Fruit fly (Drosophila melanogaster) whole organism, embryonic: ENCODE results near the gene CG18213.

ENCODE experiments used
- Abd-B ChIP-seq: fragments of 200-800 bp; sonication (Bioruptor generic); optimal IDR thresholded peaks from 2 replicates; lab custom pipeline; 2018; ENCODE audit warnings: missing biosample characterization, mild to moderate bottlenecking, missing genetic modification characterization, moderate library complexity
- Atf6 ChIP-seq: fragments of 200-800 bp; sonication (Bioruptor generic); IDR thresholded peaks from 2 replicates; pipeline ENCODE4 v1.3.6; 2022; ENCODE audit warnings: missing biosample characterization, missing genetic modification characterization
- C15 ChIP-seq: fragments of 200-800 bp; sonication (Bioruptor generic); IDR thresholded peaks from 3 replicates; pipeline ENCODE4 v1.3.6; 2022; ENCODE audit warnings: missing biosample characterization, missing genetic modification characterization
- CG10267 ChIP-seq: fragments of 200-800 bp; sonication (Bioruptor generic); optimal IDR thresholded peaks from 2 replicates; lab custom pipeline; 2018; ENCODE audit warnings: missing biosample characterization, mild to moderate bottlenecking, missing genetic modification characterization, moderate library complexity
- CG10321 ChIP-seq: fragments of 200-800 bp; sonication (Bioruptor generic); IDR thresholded peaks from 2 replicates; pipeline ENCODE4 v1.3.6; 2022; ENCODE audit warnings: missing biosample characterization, missing genetic modification characterization
- CG10366 ChIP-seq: fragments of 200-800 bp; sonication (Bioruptor generic); IDR thresholded peaks from 2 replicates; pipeline ENCODE4 v1.3.6; 2022; ENCODE audit warnings: missing biosample characterization, missing genetic modification characterization
- CG10462 ChIP-seq: fragments of 200-800 bp; sonication (Bioruptor generic); optimal IDR thresholded peaks from 2 replicates; lab custom pipeline; 2016; ENCODE audit warnings: missing biosample characterization, missing genetic modification characterization
- CG12659 ChIP-seq: fragments of 200-800 bp; sonication (Bioruptor generic); optimal IDR thresholded peaks from 3 replicates; lab custom pipeline; 2017; ENCODE audit warnings: mild to moderate bottlenecking, missing biosample characterization, missing genetic modification reagents, missing genetic modification characterization
- CG14014 ChIP-seq: fragments of 200-800 bp; sonication (Bioruptor generic); IDR thresholded peaks from 2 replicates; pipeline ENCODE4 v1.3.6; 2022; ENCODE audit warnings: missing biosample characterization, missing genetic modification characterization
- CG15696 ChIP-seq: fragments of 200-800 bp; sonication (Bioruptor generic); optimal IDR thresholded peaks from 2 replicates; lab custom pipeline; 2019; ENCODE audit warnings: missing biosample characterization, mild to moderate bottlenecking, missing genetic modification characterization, moderate library complexity
- CG16779 ChIP-seq: fragments of 200-800 bp; sonication (Bioruptor generic); IDR thresholded peaks from 2 replicates; pipeline ENCODE4 v1.3.6; 2022; ENCODE audit warnings: missing biosample characterization, missing genetic modification characterization
- CG18262 ChIP-seq: fragments of 200-800 bp; optimal IDR thresholded peaks from 3 replicates; lab custom pipeline; 2019; ENCODE audit warnings: missing biosample characterization, mild to moderate bottlenecking, missing genetic modification characterization, moderate library complexity
- CG18599 ChIP-seq: fragments of 200-800 bp; sonication (Bioruptor generic); optimal IDR thresholded peaks from 3 replicates; lab custom pipeline; 2017; ENCODE audit warnings: missing biosample characterization, missing genetic modification characterization, mild to moderate bottlenecking, moderate library complexity, missing genetic modification reagents
- CG30403 ChIP-seq: fragments of 200-800 bp; sonication (Bioruptor generic); optimal IDR thresholded peaks from 3 replicates; lab custom pipeline; 2016; ENCODE audit warnings: missing biosample characterization, missing genetic modification characterization
- CG32532 ChIP-seq: fragments of 200-800 bp; sonication (Bioruptor generic); IDR thresholded peaks from 2 replicates; pipeline ENCODE4 v1.3.6; 2022; ENCODE audit warnings: missing biosample characterization, missing genetic modification characterization
- CG3407 ChIP-seq: fragments of 200-800 bp; sonication (Bioruptor generic); optimal IDR thresholded peaks from 2 replicates; lab custom pipeline; 2018; ENCODE audit warnings: missing biosample characterization, mild to moderate bottlenecking, missing genetic modification characterization
- CG34376 ChIP-seq: fragments of 200-800 bp; sonication (Bioruptor generic); optimal IDR thresholded peaks from 2 replicates; lab custom pipeline; 2018; ENCODE audit warnings: missing biosample characterization, mild to moderate bottlenecking, missing genetic modification characterization
- CG3726 ChIP-seq: fragments of 200-800 bp; sonication (Bioruptor generic); IDR thresholded peaks from 3 replicates; pipeline ENCODE4, ENCODE4 v1.3.6; 2022; ENCODE audit warnings: missing biosample characterization, missing genetic modification characterization
- CG4820 ChIP-seq: fragments of 200-800 bp; sonication (Bioruptor generic); optimal IDR thresholded peaks from 3 replicates; lab custom pipeline; 2016; ENCODE audit warnings: missing biosample characterization, missing genetic modification characterization
- CG6272 ChIP-seq: fragments of 200-800 bp; sonication (Bioruptor generic); IDR thresholded peaks from 2 replicates; pipeline ENCODE4 v1.3.6; 2022; ENCODE audit warnings: missing biosample characterization, missing genetic modification characterization
- CG6654 ChIP-seq: fragments of 200-800 bp; sonication (Bioruptor generic); optimal IDR thresholded peaks from 2 replicates; lab custom pipeline; 2017; ENCODE audit warnings: missing biosample characterization, mild to moderate bottlenecking, missing genetic modification characterization
- CG7372 ChIP-seq: fragments of 200-800 bp; sonication (Bioruptor generic); IDR thresholded peaks from 2 replicates; pipeline ENCODE4 v1.3.6; 2022; ENCODE audit warnings: missing biosample characterization, missing genetic modification characterization
- CG7556 ChIP-seq: fragments of 200-800 bp; sonication (Bioruptor generic); optimal IDR thresholded peaks from 2 replicates; lab custom pipeline; 2017; ENCODE audit warnings: missing biosample characterization, mild to moderate bottlenecking, missing genetic modification characterization
- CG7839 ChIP-seq: fragments of 200-800 bp; sonication (Bioruptor generic); optimal IDR thresholded peaks from 3 replicates; lab custom pipeline; 2018; ENCODE audit warnings: missing biosample characterization, mild to moderate bottlenecking, missing genetic modification characterization, moderate library complexity
- Dll ChIP-seq: fragments of 200-800 bp; sonication (Bioruptor generic); IDR thresholded peaks from 4 replicates; pipeline ENCODE4 v1.3.6; 2022; ENCODE audit warnings: missing biosample characterization, missing genetic modification characterization; ENCODE audit not compliant: partially characterized antibody
- Drgx ChIP-seq: fragments of 200-800 bp; sonication (Bioruptor generic); IDR thresholded peaks from 2 replicates; pipeline ENCODE4 v1.3.6; 2022; ENCODE audit warnings: missing biosample characterization, missing genetic modification characterization
- Hmx ChIP-seq: fragments of 200-800 bp; sonication (Bioruptor generic); optimal IDR thresholded peaks from 2 replicates; lab custom pipeline; 2016; ENCODE audit warnings: missing biosample characterization, missing genetic modification characterization
- Hr78 ChIP-seq, 2 experiments: fragments of 200-800 bp in 1 of 2; fragments of >200 bp in 1 of 2; sonication (Bioruptor generic) in 1 of 2; optimal IDR thresholded peaks; 2 replicates each; lab custom pipeline; 2017 to 2019; ENCODE audit warnings: missing biosample characterization in 2 of 2, missing genetic modification characterization in 2 of 2, mild to moderate bottlenecking in 1 of 2, moderate library complexity in 1 of 2
- MESR4 ChIP-seq: fragments of 200-800 bp; sonication (Bioruptor generic); optimal IDR thresholded peaks from 2 replicates; lab custom pipeline; 2018; ENCODE audit warnings: missing biosample characterization, mild to moderate bottlenecking, missing genetic modification characterization, moderate library complexity
- Myb ChIP-seq: fragments of 200-800 bp; sonication (Bioruptor generic); optimal IDR thresholded peaks from 2 replicates; lab custom pipeline; 2016; ENCODE audit warnings: missing biosample characterization, missing genetic modification characterization
- Sry-β ChIP-seq: fragments of 200-800 bp; sonication (Bioruptor generic); optimal IDR thresholded peaks from 2 replicates; lab custom pipeline; 2018; ENCODE audit warnings: missing biosample characterization, mild to moderate bottlenecking, missing genetic modification characterization, moderate library complexity
- amos ChIP-seq: fragments of 200-800 bp; sonication (Bioruptor generic); IDR thresholded peaks from 2 replicates; pipeline ENCODE4 v1.3.6; 2022; ENCODE audit warnings: missing biosample characterization, missing genetic modification characterization; ENCODE audit not compliant: partially characterized antibody
- aop ChIP-seq: fragments of 200-800 bp; sonication (Bioruptor generic); IDR thresholded peaks from 2 replicates; pipeline ENCODE4 v1.3.6; 2022; ENCODE audit warnings: missing biosample characterization, missing genetic modification characterization
- caup ChIP-seq: fragments of 200-800 bp; sonication (Bioruptor generic); optimal IDR thresholded peaks from 3 replicates; lab custom pipeline; 2017; ENCODE audit warnings: missing biosample characterization, mild to moderate bottlenecking, missing genetic modification characterization, moderate library complexity; ENCODE audit not compliant: severe bottlenecking
- hkb ChIP-seq, 2 experiments: fragments of 200-800 bp in 1 of 2; fragments of >200 bp in 1 of 2; sonication (Bioruptor generic) in 1 of 2; IDR thresholded peaks in 1 of 2; optimal IDR thresholded peaks in 1 of 2; 2 replicates each; pipeline versions ENCODE4 v1.3.6 to Lab custom; 2017 to 2022; ENCODE audit warnings: missing biosample characterization in 1 of 2, missing genetic modification characterization in 1 of 2
- lmd ChIP-seq: fragments of 200-800 bp; sonication (Bioruptor generic); IDR thresholded peaks from 2 replicates; pipeline ENCODE4 v1.3.6; 2022; ENCODE audit warnings: missing biosample characterization, missing genetic modification characterization
- maf-S ChIP-seq: fragments of 200-800 bp; sonication (Bioruptor generic); optimal IDR thresholded peaks from 2 replicates; lab custom pipeline; 2016; ENCODE audit warnings: missing biosample characterization, missing genetic modification characterization
- nau ChIP-seq: fragments of 200-800 bp; sonication (Bioruptor generic); optimal IDR thresholded peaks from 3 replicates; lab custom pipeline; 2017; ENCODE audit warnings: missing biosample characterization, mild to moderate bottlenecking, missing genetic modification characterization, missing genetic modification reagents
- pum ChIP-seq: fragments of 200-800 bp; sonication (Bioruptor generic); optimal IDR thresholded peaks from 2 replicates; lab custom pipeline; 2016; ENCODE audit warnings: missing biosample characterization, missing genetic modification characterization
- pzg ChIP-seq: fragments of 200-800 bp; sonication (Bioruptor generic); optimal IDR thresholded peaks from 3 replicates; lab custom pipeline; 2018; ENCODE audit warnings: missing biosample characterization, mild to moderate bottlenecking, missing genetic modification characterization, moderate library complexity
- repo ChIP-seq: fragments of 200-800 bp; sonication (Bioruptor generic); optimal IDR thresholded peaks from 2 replicates; lab custom pipeline; 2016; ENCODE audit warnings: missing biosample characterization, missing genetic modification characterization
- tll ChIP-seq, 2 experiments: fragments of 200-800 bp in 1 of 2; fragments of >200 bp in 1 of 2; sonication (Bioruptor generic) in 1 of 2; optimal IDR thresholded peaks; 2 replicates each; lab custom pipeline; 2017 to 2019; ENCODE audit warnings: missing biosample characterization in 2 of 2, missing genetic modification characterization in 2 of 2, mild to moderate bottlenecking in 1 of 2, moderate library complexity in 1 of 2
- tna ChIP-seq: fragments of 200-800 bp; sonication (Bioruptor generic); IDR thresholded peaks from 2 replicates; pipeline ENCODE4 v1.3.6; 2022; ENCODE audit warnings: missing biosample characterization, missing genetic modification characterization; ENCODE audit not compliant: partially characterized antibody
- toy ChIP-seq: fragments of 200-800 bp; sonication (Bioruptor generic); IDR thresholded peaks from 2 replicates; pipeline ENCODE4 v1.3.6; 2022; ENCODE audit warnings: missing biosample characterization, missing genetic modification characterization
- unpg ChIP-seq: fragments of 200-800 bp; sonication (Bioruptor generic); optimal IDR thresholded peaks from 3 replicates; lab custom pipeline; 2018; ENCODE audit warnings: missing biosample characterization, mild to moderate bottlenecking, missing genetic modification characterization, moderate library complexity
- vfl ChIP-seq: fragments of 200-800 bp; sonication (Bioruptor generic); optimal IDR thresholded peaks from 2 replicates; lab custom pipeline; 2016; ENCODE audit warnings: missing biosample characterization, missing genetic modification characterization
- zf30C ChIP-seq: fragments of 200-800 bp; sonication (Bioruptor generic); optimal IDR thresholded peaks from 3 replicates; lab custom pipeline; 2018; ENCODE audit warnings: missing biosample characterization, mild to moderate bottlenecking, missing genetic modification characterization

The CG18213 gene

DNA sequence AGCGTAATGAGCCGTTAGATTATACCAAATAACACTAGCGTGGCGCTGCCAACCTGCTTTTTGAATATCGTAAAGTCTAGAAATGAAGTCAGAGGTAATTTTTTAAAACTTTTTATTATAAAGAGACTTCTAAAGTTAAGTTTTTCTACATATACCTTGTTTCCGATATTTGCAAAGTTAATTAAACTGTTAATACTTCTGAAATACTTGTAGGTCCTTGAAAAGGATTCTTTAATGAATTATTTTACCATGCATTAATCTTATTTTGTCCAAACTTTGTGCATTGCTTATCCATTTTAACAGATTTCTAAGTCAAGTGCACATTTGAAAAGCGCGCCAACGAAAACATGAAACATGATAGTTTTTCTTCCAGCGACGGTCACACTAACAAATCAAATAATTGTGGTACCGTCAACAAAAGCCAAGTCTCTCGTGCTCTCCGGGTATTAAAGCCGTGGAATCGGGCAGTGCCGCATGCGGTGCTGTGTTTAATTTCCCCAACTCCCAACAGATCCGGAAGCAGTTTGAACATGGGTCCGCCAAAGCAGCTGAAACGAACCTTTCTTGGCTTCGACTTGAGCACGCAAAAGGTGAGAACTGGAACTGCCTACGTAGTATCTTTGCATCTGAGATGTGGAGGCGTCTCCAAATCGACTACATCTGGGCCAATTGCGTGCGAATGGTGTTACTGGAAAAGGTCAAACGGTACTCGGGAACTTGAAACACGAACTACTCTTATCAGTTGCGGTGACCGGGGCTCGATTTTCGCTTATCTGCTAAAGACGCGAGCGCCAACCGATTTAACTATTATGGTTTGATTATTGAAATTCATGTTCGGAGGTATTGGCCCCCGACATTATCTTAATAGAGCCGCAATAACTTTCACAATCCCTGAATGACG is 43.7 kb downstream of the CG18213 start, which contains the start of the genes EMC2A and CG3534 (continued):
- TF ChIP-seq CG14014, result 0 out of 2 replicates have a peak, but pooled peaks have one; percentile 4
- no peak for TF ChIP-seq CG4820 (GFP tag; lab: Kevin White, UChicago)
- peak in 1 of 2 experiments; percentile 34 for TF ChIP-seq tll (GFP tag; optimal IDR thresholded peaks at IDR 0.05; lab: Kevin White, UChicago)
- no peak for TF ChIP-seq vfl (GFP tag; lab: Kevin White, UChicago)
- peak; percentile 42 for TF ChIP-seq Hmx (GFP tag; lab: Kevin White, UChicago)
- TF ChIP-seq CG3726, result no peak
- no peak for TF ChIP-seq CG16779 (GFP tag; lab: Robert Waterston, UW)
- peak; percentile 17 for TF ChIP-seq maf-S
- no peak for TF ChIP-seq CG6654
- TF ChIP-seq Myb (GFP tag; lab: Kevin White, UChicago), result peak; percentile 37
- TF ChIP-seq nau (GFP tag; lab: Kevin White, UChicago), result no peak
- peak; percentile 49 for TF ChIP-seq CG18262 (tag; lab: Kevin White, UChicago)
- no peak for TF ChIP-seq CG10321
- TF ChIP-seq repo (GFP tag; lab: Kevin White, UChicago), result no peak
- peak; percentile 11 for TF ChIP-seq CG7556 (GFP tag; lab: Kevin White, UChicago)
- no peak for TF ChIP-seq amos (GFP tag; lab: Robert Waterston, UW)
- TF ChIP-seq CG12659 (GFP tag; lab: Kevin White, UChicago), result peak; percentile 2
- peak; percentile 4 for TF ChIP-seq pum (GFP tag; lab: Kevin White, UChicago)
- TF ChIP-seq CG18599 (GFP tag; lab: Kevin White, UChicago), result no peak
- peak; percentile 25 for TF ChIP-seq CG30403 (GFP tag; lab: Kevin White, UChicago)
- TF ChIP-seq C15, result no peak
- TF ChIP-seq Sry-β (GFP tag; lab: Kevin White, UChicago), result no peak
- no peak for TF ChIP-seq caup (GFP tag; lab: Kevin White, UChicago)
- TF ChIP-seq CG3407, result no peak
- no peak for TF ChIP-seq Atf6 (GFP tag; lab: Robert Waterston, UW)
- TF ChIP-seq aop (GFP tag; lab: Robert Waterston, UW), result no peak
- no peak for TF ChIP-seq CG10366 (GFP tag; lab: Robert Waterston, UW)
- TF ChIP-seq CG6272 (GFP tag; lab: Robert Waterston, UW), result no peak
- TF ChIP-seq Drgx, result 0 out of 2 replicates have a peak, but pooled peaks have one; percentile 31
- no peak for TF ChIP-seq zf30C (GFP tag; lab: Kevin White, UChicago)
- TF ChIP-seq hkb (optimal IDR thresholded peaks at IDR 0.05; lab: Kevin White, UChicago), result no peak
- peak; percentile 4 for TF ChIP-seq hkb (GFP tag; IDR thresholded peaks at IDR 0.05; lab: Robert Waterston, UW)
- TF ChIP-seq unpg (GFP tag; lab: Kevin White, UChicago), result no peak
- no peak for TF ChIP-seq CG10462 (GFP tag; lab: Kevin White, UChicago)
- 0 out of 4 replicates have a peak, but pooled peaks have one; percentile 16 for TF ChIP-seq Dll (GFP tag; lab: Robert Waterston, UW)
- peak; percentile 42 for TF ChIP-seq pzg (GFP tag; lab: Kevin White, UChicago)
- TF ChIP-seq lmd (GFP tag; lab: Robert Waterston, UW), result no peak
- peak; percentile 57 for TF ChIP-seq CG32532 (GFP tag; lab: Robert Waterston, UW)
- TF ChIP-seq CG34376 (GFP tag; lab: Kevin White, UChicago), result peak; percentile 63
- peak in 1 of 2 experiments; percentile 87 for TF ChIP-seq Hr78 (GFP tag; optimal IDR thresholded peaks at IDR 0.05; lab: Kevin White, UChicago)
- TF ChIP-seq toy (GFP tag; lab: Robert Waterston, UW), result no peak
- TF ChIP-seq Abd-B, result peak; percentile 61
- TF ChIP-seq CG15696, result peak; percentile 2
- peak; percentile 43 for TF ChIP-seq CG10267 (tag; lab: Kevin White, UChicago)
- TF ChIP-seq CG7372 (GFP tag; lab: Robert Waterston, UW), result 0 out of 2 replicates have a peak, but pooled peaks have one; percentile 17
- TF ChIP-seq tna (GFP tag; lab: Robert Waterston, UW), result 0 out of 2 replicates have a peak, but pooled peaks have one; percentile 29
- TF ChIP-seq MESR4, result peak; percentile 17
- peak; percentile 54 for TF ChIP-seq CG7839 (tag; lab: Kevin White, UChicago)
